Fruit fly (Drosophila melanogaster): Measurements from ENCODE around the gene CG42526.

CG42526 gene

dm6 chr3L:9461670-9462246, 26.6 kb upstream of the CG42526 start:
- TF ChIP-seq CG34367 (tag; optimal IDR thresholded peaks at IDR 0.05) (peak; percentile 36), EcR (GFP tag; optimal IDR thresholded peaks at IDR 0.05) (peak; percentile 81), CG13204 (GFP tag; optimal IDR thresholded peaks at IDR 0.05) (no peak), Snoo (tag; optimal IDR thresholded peaks at IDR 0.05) (no peak), CG12605 (GFP tag; IDR thresholded peaks at IDR 0.05) (no peak), CG14655 (GFP tag; optimal IDR thresholded peaks at IDR 0.05) (no peak), Pif1A (GFP tag; optimal IDR thresholded peaks at IDR 0.05) (no peak), CG10348 (GFP tag; IDR thresholded peaks at IDR 0.05) (no peak), Ets98B (GFP tag; IDR thresholded peaks at IDR 0.05) (no peak), CG8159 (tag; optimal IDR thresholded peaks at IDR 0.05) (no peak), CG8301 (tag; optimal IDR thresholded peaks at IDR 0.05) (no peak), gl (tag; optimal IDR thresholded peaks at IDR 0.05) (no peak), CG32121 (GFP tag; IDR thresholded peaks at IDR 0.05) (peak; percentile 36), D1 (tag; optimal IDR thresholded peaks at IDR 0.05) (no peak), CG9948 (tag; optimal IDR thresholded peaks at IDR 0.05) (peak; percentile 7), CG17806 (tag; optimal IDR thresholded peaks at IDR 0.05) (peak; percentile 30), Pif1B (GFP tag; optimal IDR thresholded peaks at IDR 0.05) (no peak), rn (GFP tag; IDR thresholded peaks at IDR 0.05) (0 out of 2 replicates have a peak, but pooled peaks have one; percentile 28), CG15710 (tag; optimal IDR thresholded peaks at IDR 0.05) (no peak), fd96Ca (GFP tag; IDR thresholded peaks at IDR 0.05) (peak; percentile 47; the same call in 2 of the 3 replicates), CG4496 (GFP tag; IDR thresholded peaks at IDR 0.05) (peak; percentile 69; the same call in 2 of the 3 replicates)

- TF ChIP-seq Pif1B (GFP tag; optimal IDR thresholded peaks at IDR 0.05) (peak; percentile 74), fd96Ca (GFP tag; IDR thresholded peaks at IDR 0.05) (peak; percentile 75; the same call in 2 of the 3 replicates), CG13204 (GFP tag; optimal IDR thresholded peaks at IDR 0.05) (peak; percentile 37), CG14655 (GFP tag; optimal IDR thresholded peaks at IDR 0.05) (peak; percentile 63), CG17806 (tag; optimal IDR thresholded peaks at IDR 0.05) (peak; percentile 57), Pif1A (GFP tag; optimal IDR thresholded peaks at IDR 0.05) (peak; percentile 70), CG12605 (GFP tag; IDR thresholded peaks at IDR 0.05) (no peak), Ets98B (GFP tag; IDR thresholded peaks at IDR 0.05) (peak; percentile 47), CG4496 (GFP tag; IDR thresholded peaks at IDR 0.05) (peak; percentile 71), CG32121 (GFP tag; IDR thresholded peaks at IDR 0.05) (peak; percentile 73), CG10348 (GFP tag; IDR thresholded peaks at IDR 0.05) (no peak), CG8301 (tag; optimal IDR thresholded peaks at IDR 0.05) (peak; percentile 50), CG9948 (tag; optimal IDR thresholded peaks at IDR 0.05) (peak; percentile 54), D1 (tag; optimal IDR thresholded peaks at IDR 0.05) (no peak), rn (GFP tag; IDR thresholded peaks at IDR 0.05) (peak; percentile 39; the same call in 1 of the 2 replicates), Snoo (tag; optimal IDR thresholded peaks at IDR 0.05) (peak; percentile 73), CG8159 (tag; optimal IDR thresholded peaks at IDR 0.05) (peak; percentile 66), gl (tag; optimal IDR thresholded peaks at IDR 0.05) (no peak), CG34367 (tag; optimal IDR thresholded peaks at IDR 0.05) (peak; percentile 54), EcR (GFP tag; optimal IDR thresholded peaks at IDR 0.05) (peak; percentile 75), CG15710 (tag; optimal IDR thresholded peaks at IDR 0.05) (peak; percentile 68)
Observed at dm6 chr3L:9460775-9461491, 25.7 kb upstream of the CG42526 start, which contains the start of the genes CG3434 and CG44838. TSS of gene CG3434 (minus strand) at chr3L:9460799. TSS of gene CG44838 (plus strand) at chr3L:9461050.

- TF ChIP-seq Pif1B (GFP tag; optimal IDR thresholded peaks at IDR 0.05) (peak; percentile 99), Pif1A (GFP tag; optimal IDR thresholded peaks at IDR 0.05) (peak; percentile 100), Ets98B (GFP tag; IDR thresholded peaks at IDR 0.05) (peak; percentile 100), CG32121 (GFP tag; IDR thresholded peaks at IDR 0.05) (peak; percentile 100), CG12605 (GFP tag; IDR thresholded peaks at IDR 0.05) (peak; percentile 100), CG8159 (tag; optimal IDR thresholded peaks at IDR 0.05) (peak; percentile 99), D1 (tag; optimal IDR thresholded peaks at IDR 0.05) (no peak), CG15710 (tag; optimal IDR thresholded peaks at IDR 0.05) (peak; percentile 100), fd96Ca (GFP tag; IDR thresholded peaks at IDR 0.05) (peak; percentile 100), CG13204 (GFP tag; optimal IDR thresholded peaks at IDR 0.05) (peak; percentile 98), CG9948 (tag; optimal IDR thresholded peaks at IDR 0.05) (peak; percentile 100), CG8301 (tag; optimal IDR thresholded peaks at IDR 0.05) (peak; percentile 100), Snoo (tag; optimal IDR thresholded peaks at IDR 0.05) (peak; percentile 99), gl (tag; optimal IDR thresholded peaks at IDR 0.05) (peak; percentile 98), CG4496 (GFP tag; IDR thresholded peaks at IDR 0.05) (peak; percentile 100), CG14655 (GFP tag; optimal IDR thresholded peaks at IDR 0.05) (peak; percentile 100), rn (GFP tag; IDR thresholded peaks at IDR 0.05) (peak; percentile 100), CG10348 (GFP tag; IDR thresholded peaks at IDR 0.05) (peak; percentile 99), EcR (GFP tag; optimal IDR thresholded peaks at IDR 0.05) (peak; percentile 56), CG34367 (tag; optimal IDR thresholded peaks at IDR 0.05) (peak; percentile 99), CG17806 (tag; optimal IDR thresholded peaks at IDR 0.05) (peak; percentile 99)
Observed at dm6 chr3L:9457619-9458092, 22.5 kb upstream of the CG42526 start, which contains the start of gene CG3437. TSS of gene CG3437 (minus strand) at chr3L:9457669.

dm6 chr3L:9456389-9456788, 21.2 kb upstream of the CG42526 start:
- TF ChIP-seq Pif1A (GFP tag; optimal IDR thresholded peaks at IDR 0.05) = no peak
- no peak for TF ChIP-seq EcR (GFP tag; optimal IDR thresholded peaks at IDR 0.05)
- TF ChIP-seq fd96Ca (GFP tag; IDR thresholded peaks at IDR 0.05) = no peak
- no peak for TF ChIP-seq gl (tag; optimal IDR thresholded peaks at IDR 0.05)
- TF ChIP-seq CG8159 (tag; optimal IDR thresholded peaks at IDR 0.05) = no peak
- no peak for TF ChIP-seq CG17806 (tag; optimal IDR thresholded peaks at IDR 0.05)
- TF ChIP-seq CG4496 (GFP tag; IDR thresholded peaks at IDR 0.05) = no peak
- no peak for TF ChIP-seq Snoo (tag; optimal IDR thresholded peaks at IDR 0.05)
- no peak for TF ChIP-seq CG12605 (GFP tag; IDR thresholded peaks at IDR 0.05)
- no peak for TF ChIP-seq rn (GFP tag; IDR thresholded peaks at IDR 0.05)
- no peak for TF ChIP-seq D1 (tag; optimal IDR thresholded peaks at IDR 0.05)
- no peak for TF ChIP-seq CG13204 (GFP tag; optimal IDR thresholded peaks at IDR 0.05)
- TF ChIP-seq Pif1B (GFP tag; optimal IDR thresholded peaks at IDR 0.05) = no peak

Data from whole organism, pupa.